ENCODE assay signal across 1 worm cellular context in the genomic region with DNA sequence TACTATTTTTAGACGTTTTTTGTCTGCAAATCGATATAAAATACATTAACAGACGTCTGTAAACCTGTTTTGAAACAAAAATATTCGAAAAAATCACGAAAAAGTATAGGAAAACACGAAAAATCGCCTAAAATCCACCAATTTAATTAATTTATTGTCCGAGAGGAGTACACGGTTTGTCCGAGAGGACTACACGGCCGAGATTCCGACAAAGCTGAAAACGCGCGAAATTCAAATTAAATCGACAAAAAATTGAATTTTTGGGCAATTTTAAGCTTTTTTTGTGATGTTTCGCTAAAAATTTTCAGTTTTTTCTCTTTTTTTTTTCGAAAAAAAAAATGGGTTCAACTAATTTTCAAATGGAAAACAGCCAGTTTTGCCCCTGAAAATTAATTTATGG.
A peak's percentile ranks its signal among the peaks of the same experiment; 100 is the strongest.
TF ChIP-seq lines count a peak whose summit lies in the region.

No protein-coding gene starts in this region.

TF ChIP-seq in whole organism, L4 larva, 104 proteins besides CTCF, POLR2A, EP300 and RAD21 (continued from another document):
- peak in 1 of 2 experiments; percentile 78 for TF ChIP-seq hif-1 (tag; optimal IDR thresholded peaks at IDR 0.05; lab: Kevin White, UChicago)
- no peak for TF ChIP-seq Y75B8A.6 (GFP tag; IDR thresholded peaks at IDR 0.05; lab: Robert Waterston, UW)
- TF ChIP-seq dve-1 (tag; optimal IDR thresholded peaks at IDR 0.05; lab: Kevin White, UChicago; ENCODE audit: insufficient read depth) = peak; percentile 65
- no peak for TF ChIP-seq mxl-2 (GFP tag; conservative IDR thresholded peaks at IDR 0.05; lab: Robert Waterston, UW)
- TF ChIP-seq dmd-9 (GFP tag; IDR thresholded peaks at IDR 0.05; lab: Robert Waterston, UW) = peak; percentile 88
- TF ChIP-seq cey-2 (tag; optimal IDR thresholded peaks at IDR 0.05; lab: Kevin White, UChicago; ENCODE audit: borderline replicate concordance, insufficient read depth) = no peak
- no peak for TF ChIP-seq mxl-3 (GFP tag; optimal IDR thresholded peaks at IDR 0.05; lab: Kevin White, UChicago)
- no peak for TF ChIP-seq egl-43 (GFP tag; IDR thresholded peaks at IDR 0.05; lab: Robert Waterston, UW)
- TF ChIP-seq fos-1 (tag; optimal IDR thresholded peaks at IDR 0.05; lab: Kevin White, UChicago) = no peak
- peak; percentile 69 for TF ChIP-seq duxl-1 (tag; optimal IDR thresholded peaks at IDR 0.05; lab: Kevin White, UChicago; ENCODE audit: poor library complexity)
- no peak for TF ChIP-seq zag-1 (tag; optimal IDR thresholded peaks at IDR 0.05; lab: Kevin White, UChicago)
- TF ChIP-seq lim-7 (GFP tag; IDR thresholded peaks at IDR 0.05; lab: Robert Waterston, UW) = no peak
- peak; percentile 37 for TF ChIP-seq lin-13 (GFP tag; optimal IDR thresholded peaks at IDR 0.05; lab: Kevin White, UChicago)
- TF ChIP-seq ztf-7 (tag; optimal IDR thresholded peaks at IDR 0.05; lab: Kevin White, UChicago) = no peak
- no peak for TF ChIP-seq attf-4 (tag; optimal IDR thresholded peaks at IDR 0.05; lab: Kevin White, UChicago)
- TF ChIP-seq F44E2.7 (GFP tag; IDR thresholded peaks at IDR 0.05; lab: Robert Waterston, UW) = no peak
- TF ChIP-seq madf-5 (GFP tag; IDR thresholded peaks at IDR 0.05; lab: Robert Waterston, UW) = 0 out of 4 replicates have a peak, but pooled peaks have one; percentile 36 to 53
- TF ChIP-seq Y5F2A.4 (GFP tag; optimal IDR thresholded peaks at IDR 0.05; lab: Kevin White, UChicago) = no peak
- peak; percentile 81 for TF ChIP-seq Y48G9A.11 (GFP tag; IDR thresholded peaks at IDR 0.05; lab: Robert Waterston, UW)
- no peak for TF ChIP-seq ceh-62 (tag; optimal IDR thresholded peaks at IDR 0.05; lab: Kevin White, UChicago)
- peak in 1 of 2 experiments; percentile 23 for TF ChIP-seq daf-16 (GFP tag; optimal IDR thresholded peaks at IDR 0.05; lab: Kevin White, UChicago)
- no peak for TF ChIP-seq daf-16 (tag; optimal IDR thresholded peaks at IDR 0.05; lab: Kevin White, UChicago)
- no peak for TF ChIP-seq T20F7.1 (GFP tag; optimal IDR thresholded peaks at IDR 0.05; lab: Kevin White, UChicago)
- TF ChIP-seq zip-11 (GFP tag; IDR thresholded peaks at IDR 0.05; lab: Robert Waterston, UW) = no peak
- no peak for TF ChIP-seq ceh-32 (tag; optimal IDR thresholded peaks at IDR 0.05; lab: Kevin White, UChicago; ENCODE audit: poor library complexity)
- no peak for TF ChIP-seq hlh-30 (tag; optimal IDR thresholded peaks at IDR 0.05; lab: Kevin White, UChicago; ENCODE audit: insufficient read depth)
- TF ChIP-seq lin-15B (tag; optimal IDR thresholded peaks at IDR 0.05; lab: Kevin White, UChicago) = no peak
- peak; percentile 59; the same call in 1 of the 2 replicates for TF ChIP-seq ceh-20 (GFP tag; IDR thresholded peaks at IDR 0.05; lab: Robert Waterston, UW)
- no peak for TF ChIP-seq saeg-2 (GFP tag; IDR thresholded peaks at IDR 0.05; lab: Robert Waterston, UW)
- TF ChIP-seq dpl-1 (GFP tag; optimal IDR thresholded peaks at IDR 0.05; lab: Kevin White, UChicago) = peak; percentile 92
- peak; percentile 40 for TF ChIP-seq F37D6.2 (tag; optimal IDR thresholded peaks at IDR 0.05; lab: Kevin White, UChicago)
- no peak for TF ChIP-seq Y105C5A.15 (GFP tag; IDR thresholded peaks at IDR 0.05; lab: Robert Waterston, UW)
- 0 out of 2 replicates have a peak, but pooled peaks have one; percentile 68 for TF ChIP-seq zfp-3 (GFP tag; conservative IDR thresholded peaks at IDR 0.05; lab: Robert Waterston, UW)
- TF ChIP-seq ceh-44 (GFP tag; IDR thresholded peaks at IDR 0.05; lab: Robert Waterston, UW) = no peak
- peak; percentile 33 for TF ChIP-seq rbr-2 (tag; optimal IDR thresholded peaks at IDR 0.05; lab: Kevin White, UChicago)
- no peak for TF ChIP-seq egl-27 (tag; optimal IDR thresholded peaks at IDR 0.05; lab: Kevin White, UChicago)
- TF ChIP-seq ces-1 (GFP tag; optimal IDR thresholded peaks at IDR 0.05; lab: Kevin White, UChicago) = no peak
- no peak for TF ChIP-seq unc-62 (GFP tag; optimal IDR thresholded peaks at IDR 0.05 in 1 of 2; lab: Kevin White, UChicago)
- TF ChIP-seq unc-62 (tag; optimal IDR thresholded peaks at IDR 0.05; lab: Kevin White, UChicago) = no peak
- TF ChIP-seq mdt-29 (GFP tag; IDR thresholded peaks at IDR 0.05; lab: Robert Waterston, UW) = peak; percentile 79
- no peak for TF ChIP-seq nhr-41 (GFP tag; IDR thresholded peaks at IDR 0.05; lab: Robert Waterston, UW)
- no peak for TF ChIP-seq nhr-76 (tag; optimal IDR thresholded peaks at IDR 0.05; lab: Kevin White, UChicago)
- no peak for TF ChIP-seq D1046.2 (GFP tag; IDR thresholded peaks at IDR 0.05; lab: Robert Waterston, UW)
- peak; percentile 95 for TF ChIP-seq ZK337.2 (GFP tag; IDR thresholded peaks at IDR 0.05; lab: Robert Waterston, UW)
- no peak for TF ChIP-seq jun-1 (tag; optimal IDR thresholded peaks at IDR 0.05; lab: Kevin White, UChicago)
- TF ChIP-seq snpc-4 (tag; optimal IDR thresholded peaks at IDR 0.05; lab: Kevin White, UChicago) = no peak
- TF ChIP-seq php-3 (GFP tag; IDR thresholded peaks at IDR 0.05; lab: Robert Waterston, UW) = no peak
- no peak for TF ChIP-seq sdz-12 (GFP tag; optimal IDR thresholded peaks at IDR 0.05; lab: Kevin White, UChicago)
- no peak for TF ChIP-seq nhr-28 (tag; optimal IDR thresholded peaks at IDR 0.05; lab: Kevin White, UChicago)
- no peak for TF ChIP-seq ama-1 (optimal IDR thresholded peaks at IDR 0.05; lab: Kevin White, UChicago)
- no peak for TF ChIP-seq unc-39 (tag; optimal IDR thresholded peaks at IDR 0.05; lab: Kevin White, UChicago)
- no peak for TF ChIP-seq nhr-25 (tag; optimal IDR thresholded peaks at IDR 0.05; lab: Kevin White, UChicago; ENCODE audit: borderline replicate concordance, insufficient read depth)
- TF ChIP-seq tag-97 (GFP tag; IDR thresholded peaks at IDR 0.05; lab: Robert Waterston, UW) = no peak
- no peak for TF ChIP-seq vab-7 (GFP tag; IDR thresholded peaks at IDR 0.05; lab: Robert Waterston, UW)
- no peak for TF ChIP-seq lin-39 (tag; optimal IDR thresholded peaks at IDR 0.05; lab: Kevin White, UChicago)
- no peak for TF ChIP-seq spr-3 (GFP tag; optimal IDR thresholded peaks at IDR 0.05; lab: Kevin White, UChicago)
- no peak for TF ChIP-seq nhr-10 (tag; optimal IDR thresholded peaks at IDR 0.05; lab: Kevin White, UChicago)
- no peak for TF ChIP-seq arid-1 (GFP tag; conservative IDR thresholded peaks at IDR 0.05; lab: Robert Waterston, UW)
- no peak for TF ChIP-seq T26A8.4 (GFP tag; IDR thresholded peaks at IDR 0.05; lab: Robert Waterston, UW)
- no peak for TF ChIP-seq ceh-28 (tag; optimal IDR thresholded peaks at IDR 0.05; lab: Kevin White, UChicago)
- TF ChIP-seq lin-1 (GFP tag; IDR thresholded peaks at IDR 0.05; lab: Robert Waterston, UW) = no peak
- no peak for TF ChIP-seq nhr-77 (tag; optimal IDR thresholded peaks at IDR 0.05; lab: Kevin White, UChicago)
- TF ChIP-seq mes-2 (tag; optimal IDR thresholded peaks at IDR 0.05; lab: Kevin White, UChicago; ENCODE audit: poor library complexity, severe bottlenecking) = peak; percentile 97
- TF ChIP-seq pha-4 (GFP tag; IDR thresholded peaks at IDR 0.05; lab: Robert Waterston, UW) = peak; percentile 41; the same call in 1 of the 2 replicates
- no peak for TF ChIP-seq pha-4 (tag; optimal IDR thresholded peaks at IDR 0.05; lab: Kevin White, UChicago)
- no peak for TF ChIP-seq F26F4.8 (GFP tag; conservative IDR thresholded peaks at IDR 0.05; lab: Robert Waterston, UW)
- no peak for TF ChIP-seq aly-2 (tag; optimal IDR thresholded peaks at IDR 0.05; lab: Kevin White, UChicago)
- TF ChIP-seq F49E8.2 (tag; optimal IDR thresholded peaks at IDR 0.05; lab: Kevin White, UChicago; ENCODE audit: borderline replicate concordance) = peak; percentile 95
- peak; percentile 64 for TF ChIP-seq nhr-102 (tag; optimal IDR thresholded peaks at IDR 0.05; lab: Kevin White, UChicago)
- TF ChIP-seq lir-3 (tag; optimal IDR thresholded peaks at IDR 0.05; lab: Kevin White, UChicago) = no peak
- no peak for TF ChIP-seq set-16 (GFP tag; IDR thresholded peaks at IDR 0.05; lab: Robert Waterston, UW)
- no peak for TF ChIP-seq ztf-11 (tag; optimal IDR thresholded peaks at IDR 0.05; lab: Kevin White, UChicago)
- TF ChIP-seq R02D3.7 (tag; optimal IDR thresholded peaks at IDR 0.05; lab: Kevin White, UChicago) = no peak
- no peak for TF ChIP-seq nhr-111 (GFP tag; optimal IDR thresholded peaks at IDR 0.05; lab: Kevin White, UChicago)
- peak; percentile 51 for TF ChIP-seq mep-1 (tag; optimal IDR thresholded peaks at IDR 0.05; lab: Kevin White, UChicago)
- no peak for TF ChIP-seq daf-19 (GFP tag; conservative IDR thresholded peaks at IDR 0.05; lab: Robert Waterston, UW)
- no peak for TF ChIP-seq daf-8 (GFP tag; IDR thresholded peaks at IDR 0.05; lab: Robert Waterston, UW)
- peak in 1 of 2 experiments; percentile 87 for TF ChIP-seq lsy-2 (tag; optimal IDR thresholded peaks at IDR 0.05; lab: Kevin White, UChicago)
- TF ChIP-seq ceh-82 (tag; optimal IDR thresholded peaks at IDR 0.05; lab: Kevin White, UChicago) = no peak
- TF ChIP-seq dmd-6 (GFP tag; IDR thresholded peaks at IDR 0.05; lab: Robert Waterston, UW) = peak; percentile 74
- TF ChIP-seq fkh-10 (GFP tag; optimal IDR thresholded peaks at IDR 0.05; lab: Kevin White, UChicago) = no peak
- peak; percentile 23 for TF ChIP-seq aha-1 (tag; lab: Kevin White, UChicago)
- no peak for TF ChIP-seq pqm-1 (tag; optimal IDR thresholded peaks at IDR 0.05; lab: Kevin White, UChicago)
TF ChIP-seq in whole organism, L4 larva: peak in this region for 32.
